Fruit fly (Drosophila melanogaster) whole organism, prepupa: ENCODE data around the gene His2Av.

Experiments
- Blimp-1 ChIP-seq: fragments of 200-800 bp; sonication (Bioruptor generic); optimal IDR thresholded peaks from 3 replicates; lab custom pipeline; 2017; ENCODE audit warnings: missing biosample characterization, missing genetic modification characterization, mild to moderate bottlenecking, moderate library complexity, missing genetic modification reagents
- CG11294 ChIP-seq: fragments of 200-800 bp; sonication (Bioruptor generic); IDR thresholded peaks from 2 replicates; pipeline ENCODE4 v1.3.6; 2022; ENCODE audit warnings: missing biosample characterization, missing genetic modification characterization
- CG15336 ChIP-seq: fragments of 200-800 bp; sonication (Bioruptor generic); IDR thresholded peaks from 2 replicates; pipeline ENCODE4 v1.3.6; 2022; ENCODE audit warnings: missing biosample characterization, missing genetic modification characterization
- CG1621 ChIP-seq: fragments of 200-800 bp; sonication (Bioruptor generic); optimal IDR thresholded peaks from 3 replicates; lab custom pipeline; 2018; ENCODE audit warnings: missing biosample characterization, mild to moderate bottlenecking, missing genetic modification characterization
- CG16779 ChIP-seq: fragments of 200-800 bp; sonication (Bioruptor generic); optimal IDR thresholded peaks from 3 replicates; lab custom pipeline; 2017; ENCODE audit warnings: missing biosample characterization, mild to moderate bottlenecking, missing genetic modification characterization
- CG3032 ChIP-seq: fragments of 200-800 bp; optimal IDR thresholded peaks from 2 replicates; lab custom pipeline; 2019; ENCODE audit warnings: missing biosample characterization, mild to moderate bottlenecking, missing genetic modification characterization, moderate library complexity
- CG31627 ChIP-seq: fragments of 200-800 bp; sonication (Bioruptor generic); optimal IDR thresholded peaks from 3 replicates; lab custom pipeline; 2016; ENCODE audit warnings: missing biosample characterization, missing genetic modification characterization
- CG32006 ChIP-seq: fragments of 200-800 bp; sonication (Bioruptor generic); optimal IDR thresholded peaks from 3 replicates; lab custom pipeline; 2017; ENCODE audit warnings: missing biosample characterization, mild to moderate bottlenecking, missing genetic modification characterization
- CG34406 ChIP-seq: fragments of 200-800 bp; sonication (Bioruptor generic); optimal IDR thresholded peaks from 3 replicates; lab custom pipeline; 2016; ENCODE audit warnings: missing biosample characterization, missing genetic modification characterization
- CG4318 ChIP-seq: fragments of 200-800 bp; sonication (Bioruptor generic); optimal IDR thresholded peaks from 3 replicates; lab custom pipeline; 2017; ENCODE audit warnings: missing biosample characterization, mild to moderate bottlenecking, missing genetic modification characterization
- CG6163 ChIP-seq: fragments of 200-800 bp; sonication (Bioruptor generic); IDR thresholded peaks from 3 replicates; pipeline ENCODE4 v1.3.6; 2022; ENCODE audit warnings: missing biosample characterization, missing genetic modification characterization
- CG6792 ChIP-seq: fragments of 200-800 bp; sonication (Bioruptor generic); optimal IDR thresholded peaks from 3 replicates; lab custom pipeline; 2016; ENCODE audit warnings: missing biosample characterization, missing genetic modification characterization
- CG6854 ChIP-seq: fragments of 200-800 bp; sonication (Bioruptor generic); optimal IDR thresholded peaks from 2 replicates; lab custom pipeline; 2017; ENCODE audit warnings: missing biosample characterization, mild to moderate bottlenecking, missing genetic modification characterization
- CG7368 ChIP-seq: fragments of 200-800 bp; sonication (Bioruptor generic); optimal IDR thresholded peaks from 3 replicates; lab custom pipeline; 2016; ENCODE audit warnings: missing biosample characterization, missing genetic modification characterization
- CG8119 ChIP-seq: fragments of 200-800 bp; sonication (Bioruptor generic); IDR thresholded peaks from 3 replicates; pipeline ENCODE4 v1.3.6; 2022; ENCODE audit warnings: missing biosample characterization, missing genetic modification characterization
- CG8319 ChIP-seq: fragments of 200-800 bp; sonication (Bioruptor generic); optimal IDR thresholded peaks from 3 replicates; lab custom pipeline; 2016; ENCODE audit warnings: missing biosample characterization, missing genetic modification characterization
- CG8632 ChIP-seq: fragments of 200-800 bp; sonication (Bioruptor generic); optimal IDR thresholded peaks from 3 replicates; lab custom pipeline; 2016; ENCODE audit warnings: missing biosample characterization, missing genetic modification characterization
- Eip75B ChIP-seq: fragments of 200-800 bp; sonication (Bioruptor generic); optimal IDR thresholded peaks from 3 replicates; lab custom pipeline; 2016; ENCODE audit warnings: missing biosample characterization, missing genetic modification characterization
- Eip78C ChIP-seq: fragments of 200-800 bp; sonication (Bioruptor generic); peaks from one replicate; lab custom pipeline; 2016; ENCODE audit warnings: missing biosample characterization, missing genetic modification characterization
- Eip93F ChIP-seq: fragments of 200-800 bp; sonication (Bioruptor generic); optimal IDR thresholded peaks from 2 replicates; lab custom pipeline; 2016; ENCODE audit warnings: missing biosample characterization, mild to moderate bottlenecking, missing genetic modification characterization
- Ets21C ChIP-seq: fragments of 200-800 bp; sonication (Bioruptor generic); optimal IDR thresholded peaks from 3 replicates; lab custom pipeline; 2016; ENCODE audit warnings: missing biosample characterization, missing genetic modification characterization
- Gug ChIP-seq: fragments of 200-800 bp; sonication (Bioruptor generic); IDR thresholded peaks from 2 replicates; pipeline ENCODE4 v1.3.6; 2022; ENCODE audit warnings: missing biosample characterization, missing genetic modification characterization
- Hr38 ChIP-seq: sonication (Bioruptor generic); optimal IDR thresholded peaks from 2 replicates; lab custom pipeline; 2016; ENCODE audit warnings: missing biosample characterization, missing genetic modification characterization
- OdsH ChIP-seq: fragments of 200-800 bp; sonication (Bioruptor generic); optimal IDR thresholded peaks from 3 replicates; lab custom pipeline; 2016; ENCODE audit warnings: missing biosample characterization, missing genetic modification characterization
- Sox102F ChIP-seq: fragments of 200-800 bp; sonication (Bioruptor generic); optimal IDR thresholded peaks from 2 replicates; lab custom pipeline; 2016; ENCODE audit warnings: missing biosample characterization, mild to moderate bottlenecking, missing genetic modification characterization
- Sox14 ChIP-seq: fragments of 200-800 bp; sonication (Bioruptor generic); optimal IDR thresholded peaks from 3 replicates; lab custom pipeline; 2016; ENCODE audit warnings: missing biosample characterization, missing genetic modification characterization
- Sox15 ChIP-seq: fragments of 200-800 bp; sonication (Bioruptor generic); optimal IDR thresholded peaks from 3 replicates; lab custom pipeline; 2016; ENCODE audit warnings: missing biosample characterization, missing genetic modification characterization
- acj6 ChIP-seq: fragments of 200-800 bp; sonication (Bioruptor generic); optimal IDR thresholded peaks from 3 replicates; lab custom pipeline; 2016; ENCODE audit warnings: missing biosample characterization, missing genetic modification characterization
- dac ChIP-seq: fragments of 200-800 bp; sonication (Bioruptor generic); optimal IDR thresholded peaks from 2 replicates; lab custom pipeline; 2017; ENCODE audit warnings: missing biosample characterization, mild to moderate bottlenecking, missing genetic modification characterization
- dsx ChIP-seq: fragments of 200-800 bp; optimal IDR thresholded peaks from 3 replicates; lab custom pipeline; 2019; ENCODE audit warnings: missing biosample characterization, mild to moderate bottlenecking, missing genetic modification characterization, moderate library complexity; ENCODE audit not compliant: poor library complexity, severe bottlenecking
- eg ChIP-seq: fragments of 200-800 bp; sonication (Bioruptor generic); IDR thresholded peaks from 3 replicates; pipeline ENCODE4 v1.3.6; 2022; ENCODE audit warnings: missing biosample characterization, missing genetic modification characterization
- fkh ChIP-seq: fragments of 200-800 bp; sonication (Bioruptor generic); optimal IDR thresholded peaks from 3 replicates; lab custom pipeline; 2017; ENCODE audit warnings: missing biosample characterization, mild to moderate bottlenecking, missing genetic modification characterization, moderate library complexity
- pdm3 ChIP-seq: fragments of 200-800 bp; sonication (Bioruptor generic); optimal IDR thresholded peaks from 3 replicates; lab custom pipeline; 2016; ENCODE audit warnings: missing biosample characterization, missing genetic modification characterization
- spab ChIP-seq: fragments of 200-800 bp; sonication (Bioruptor generic); optimal IDR thresholded peaks from 2 replicates; lab custom pipeline; 2017; ENCODE audit warnings: missing biosample characterization, mild to moderate bottlenecking, missing genetic modification characterization, missing genetic modification reagents
- ss ChIP-seq, 2 experiments: fragments of 200-800 bp; sonication (Bioruptor generic); optimal IDR thresholded peaks; 2 replicates in 1 of 2; 3 replicates in 1 of 2; lab custom pipeline; 2017 to 2018; ENCODE audit warnings: mild to moderate bottlenecking in 2 of 2, missing biosample characterization in 2 of 2, missing genetic modification characterization in 2 of 2, moderate library complexity in 1 of 2
- vri ChIP-seq: fragments of 200-800 bp; sonication (Bioruptor generic); optimal IDR thresholded peaks from 3 replicates; lab custom pipeline; 2016; ENCODE audit warnings: missing biosample characterization, mild to moderate bottlenecking, missing genetic modification characterization

Gene His2Av

DNA sequence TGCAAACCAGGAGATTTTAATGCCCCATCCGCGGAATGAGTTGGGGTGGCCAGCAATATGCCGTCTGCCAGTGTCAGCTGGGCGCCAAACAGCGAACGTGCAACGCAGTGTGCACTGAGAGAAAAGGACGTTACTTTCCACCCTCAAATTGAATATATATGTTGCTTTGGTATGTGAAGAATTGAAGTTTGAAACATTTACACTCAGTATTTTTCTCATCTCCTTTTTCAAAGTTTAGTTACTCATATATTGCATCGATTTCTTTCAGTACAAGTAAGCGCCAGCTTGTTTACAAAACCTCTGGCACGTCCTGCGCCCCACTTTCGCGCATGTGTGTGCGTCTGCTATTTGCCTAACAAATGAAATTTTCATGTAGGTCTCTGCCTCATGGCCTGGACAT is 7.5 kb upstream of the His2Av start (continued):
- peak; percentile 75 for TF ChIP-seq Gug
- TF ChIP-seq CG6792 (GFP tag; lab: Kevin White, UChicago) = peak; percentile 50
- TF ChIP-seq Sox102F (GFP tag; lab: Kevin White, UChicago) = peak; percentile 23
- TF ChIP-seq CG6163 (GFP tag; lab: Robert Waterston, UW) = peak; percentile 80
- TF ChIP-seq Ets21C = peak; percentile 29
- no peak for TF ChIP-seq CG8632 (GFP tag; lab: Kevin White, UChicago)
- no peak for TF ChIP-seq CG6854 (GFP tag; lab: Kevin White, UChicago)
- no peak for TF ChIP-seq Blimp-1 (GFP tag; lab: Kevin White, UChicago)
- peak; percentile 77 for TF ChIP-seq Eip75B (GFP tag; lab: Kevin White, UChicago)
- peak; percentile 33 for TF ChIP-seq dsx (GFP tag; lab: Kevin White, UChicago)
- TF ChIP-seq CG11294 (GFP tag; lab: Robert Waterston, UW) = peak; percentile 34; the same call in 1 of the 2 replicates
- peak; percentile 28 for TF ChIP-seq pdm3
- TF ChIP-seq acj6 (GFP tag; lab: Kevin White, UChicago) = peak; percentile 16
- TF ChIP-seq Sox15 = no peak
- TF ChIP-seq CG8319 = no peak
- TF ChIP-seq fkh = peak; percentile 8
- TF ChIP-seq spab (GFP tag; lab: Kevin White, UChicago) = peak; percentile 16
- peak; percentile 0 for TF ChIP-seq CG34406 (GFP tag; lab: Kevin White, UChicago)
- no peak for TF ChIP-seq Hr38 (GFP tag; lab: Kevin White, UChicago)
- TF ChIP-seq dac (GFP tag; lab: Kevin White, UChicago) = no peak
- peak; percentile 35 for TF ChIP-seq vri (GFP tag; lab: Kevin White, UChicago)
- TF ChIP-seq CG4318 (GFP tag; lab: Kevin White, UChicago) = no peak
- TF ChIP-seq OdsH (GFP tag; lab: Kevin White, UChicago) = peak; percentile 48

dm6 chr3R:26862213-26862612 is 4.5 kb upstream of the His2Av start:
- no peak for TF ChIP-seq dsx (GFP tag; lab: Kevin White, UChicago)
- no peak for TF ChIP-seq CG16779
- TF ChIP-seq CG6163 (GFP tag; lab: Robert Waterston, UW) = no peak
- TF ChIP-seq vri (GFP tag; lab: Kevin White, UChicago) = no peak

dm6 chr3R:26862848-26863448 is 3.8 kb upstream of the His2Av start, which contains the start of the genes Lerp and IntS12:
Gene Lerp, minus strand, starts transcription at chr3R:26863130.
Gene IntS12, plus strand, starts transcription at chr3R:26863376.
- no peak for TF ChIP-seq CG32006 (GFP tag; lab: Kevin White, UChicago)
- TF ChIP-seq fkh = peak; percentile 72
- peak; percentile 30 for TF ChIP-seq Sox14 (GFP tag; lab: Kevin White, UChicago)
- TF ChIP-seq CG8119 (GFP tag; lab: Robert Waterston, UW) = no peak
- TF ChIP-seq Eip78C = peak; percentile 65
- TF ChIP-seq Hr38 (GFP tag; lab: Kevin White, UChicago) = no peak

DNA sequence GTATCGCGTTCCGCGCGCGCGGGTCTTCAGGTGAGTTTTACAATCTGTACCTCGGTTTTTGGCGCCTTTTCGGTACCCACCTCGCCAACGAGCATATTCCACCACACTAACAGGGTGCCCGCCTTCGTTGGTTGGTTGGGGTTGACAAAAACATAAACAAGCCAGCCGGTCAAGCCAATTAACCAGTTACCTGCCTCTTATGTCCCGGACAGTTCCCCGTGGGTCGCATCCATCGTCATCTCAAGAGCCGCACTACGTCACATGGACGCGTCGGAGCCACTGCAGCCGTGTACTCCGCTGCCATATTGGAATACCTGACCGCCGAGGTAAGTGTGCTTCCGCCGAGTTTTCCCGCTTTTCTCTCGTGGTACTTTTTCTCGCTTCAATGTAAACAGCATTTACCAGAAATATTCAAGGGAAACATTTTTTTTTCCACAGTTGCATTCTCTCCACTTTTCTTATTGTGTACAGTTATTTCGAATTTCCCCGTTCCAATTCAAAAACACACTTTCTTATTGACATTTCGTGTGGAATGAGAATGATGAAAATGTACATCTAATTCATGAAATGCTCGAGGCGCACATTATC is 822 bp downstream of the His2Av start:
- TF ChIP-seq dac (GFP tag; lab: Kevin White, UChicago) (no peak), CG8119 (GFP tag; lab: Robert Waterston, UW) (peak; percentile 31; the same call in 1 of the 3 replicates), eg (0 out of 3 replicates have a peak, but pooled peaks have one; percentile 16), fkh (no peak), CG15336 (GFP tag; lab: Robert Waterston, UW) (peak; percentile 49; the same call in 1 of the 2 replicates), Eip78C (peak; percentile 37), vri (GFP tag; lab: Kevin White, UChicago) (no peak)

dm6 chr3R:26869431-26869830 is 2.7 kb downstream of the His2Av start:
- no peak for TF ChIP-seq Eip93F
- TF ChIP-seq CG6854 (GFP tag; lab: Kevin White, UChicago) = no peak
- TF ChIP-seq Gug = no peak
- no peak for TF ChIP-seq CG31627 (GFP tag; lab: Kevin White, UChicago)
- TF ChIP-seq CG1621 = no peak
- TF ChIP-seq CG32006 (GFP tag; lab: Kevin White, UChicago) = no peak
- no peak for TF ChIP-seq spab (GFP tag; lab: Kevin White, UChicago)
- no peak for TF ChIP-seq CG7368 (GFP tag; lab: Kevin White, UChicago)
- no peak for TF ChIP-seq CG3032 (tag; lab: Kevin White, UChicago)
- TF ChIP-seq vri (GFP tag; lab: Kevin White, UChicago) = no peak
- TF ChIP-seq eg = no peak
- no peak for TF ChIP-seq CG4318 (GFP tag; lab: Kevin White, UChicago)
- no peak for TF ChIP-seq ss (GFP tag; optimal IDR thresholded peaks at IDR 0.05; lab: Kevin White, UChicago)
